Fruit fly (Drosophila melanogaster) whole organism, wandering third instar larva: ENCODE data around the gene grnd.

Experiments
- HLH106 ChIP-seq: fragments of 200-800 bp; optimal IDR thresholded peaks from 3 replicates; lab custom pipeline; 2019; ENCODE audit warnings: missing biosample characterization, mild to moderate bottlenecking, missing genetic modification characterization, moderate library complexity
- Myc ChIP-seq: fragments of >200 bp; optimal IDR thresholded peaks from 2 replicates; lab custom pipeline; 2017
- OdsH ChIP-seq: fragments of 200-800 bp; sonication (Bioruptor generic); optimal IDR thresholded peaks from 2 replicates; lab custom pipeline; 2016; ENCODE audit warnings: missing biosample characterization, mild to moderate bottlenecking, missing genetic modification characterization
- Sp1 ChIP-seq: fragments of 200-800 bp; sonication (Bioruptor generic); optimal IDR thresholded peaks from 3 replicates; lab custom pipeline; 2019; ENCODE audit warnings: missing biosample characterization, mild to moderate bottlenecking, missing genetic modification characterization, moderate library complexity
- Vsx2 ChIP-seq: fragments of 200-300, 225-300 bp; sonication (Bioruptor generic); optimal IDR thresholded peaks from 2 replicates; lab custom pipeline; 2018; ENCODE audit warnings: missing biosample characterization, missing genetic modification characterization; ENCODE audit not compliant: partially characterized antibody
- br ChIP-seq: fragments of 200-800 bp; sonication (Bioruptor generic); optimal IDR thresholded peaks from 2 replicates; lab custom pipeline; 2016; ENCODE audit warnings: missing biosample characterization, missing genetic modification characterization
- foxo ChIP-seq, 2 experiments: fragments of 200-800 bp; sonication (Bioruptor generic); optimal IDR thresholded peaks; 2 replicates in 1 of 2; 3 replicates in 1 of 2; lab custom pipeline; 2016 to 2017; ENCODE audit warnings: missing biosample characterization in 2 of 2, missing genetic modification characterization in 2 of 2
- h ChIP-seq: fragments of 200-800 bp; sonication (Bioruptor generic); optimal IDR thresholded peaks from 3 replicates; lab custom pipeline; 2016; ENCODE audit warnings: missing biosample characterization, mild to moderate bottlenecking, missing genetic modification characterization
- psq ChIP-seq: fragments of 200-800 bp; sonication (Bioruptor generic); optimal IDR thresholded peaks from 3 replicates; lab custom pipeline; 2017; ENCODE audit warnings: missing biosample characterization, mild to moderate bottlenecking, missing genetic modification characterization, moderate library complexity

DNA sequence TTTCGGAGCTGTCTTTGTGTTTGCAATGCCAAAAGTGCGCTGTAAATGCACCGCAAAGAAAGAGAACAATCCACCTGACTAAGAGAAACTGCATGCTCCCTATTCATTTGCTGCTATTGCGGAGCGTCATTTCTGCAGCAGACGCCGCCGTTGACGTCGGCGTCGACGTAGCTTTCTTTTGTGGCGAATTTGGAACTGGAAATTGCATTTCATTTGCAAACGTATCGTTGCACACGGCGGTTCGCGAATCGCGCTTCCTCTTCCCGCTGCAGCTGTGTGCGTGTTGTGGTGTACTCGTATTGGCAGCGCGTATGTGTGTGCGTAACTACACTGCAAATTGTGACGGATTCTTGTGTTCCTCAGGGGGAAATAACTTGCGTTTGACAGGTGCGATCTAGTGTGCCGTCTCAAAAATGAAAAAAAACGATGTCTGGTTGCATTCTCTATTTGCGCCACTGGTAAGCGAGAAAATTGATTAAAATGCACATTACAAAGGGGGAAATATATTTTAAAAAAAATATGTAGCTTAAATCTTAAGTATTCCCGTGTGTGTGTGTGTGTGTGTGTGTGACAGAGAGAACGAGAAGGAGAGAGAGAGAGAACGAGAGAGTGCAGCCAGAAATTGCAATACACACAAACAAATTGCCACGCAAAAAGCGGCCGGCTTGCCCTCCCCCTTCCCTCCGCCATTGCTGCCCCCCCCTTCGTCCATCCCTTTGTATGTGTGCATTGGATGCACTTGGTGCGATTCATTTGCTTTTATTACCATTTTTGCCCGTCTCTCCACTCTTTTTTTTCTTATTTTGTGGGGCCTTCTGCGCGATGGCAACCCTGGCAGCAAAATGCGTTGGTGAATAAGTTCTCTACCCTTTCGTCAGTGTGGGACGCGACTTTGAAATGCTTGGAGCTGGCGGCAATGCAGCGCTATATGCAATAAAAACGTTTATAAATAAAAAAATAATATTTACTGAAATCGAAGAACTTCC, 29.4 kb upstream of the grnd start:
- peak in 1 of 2 experiments; percentile 33 for TF ChIP-seq foxo (GFP tag; optimal IDR thresholded peaks at IDR 0.05; lab: Kevin White, UChicago)
- TF ChIP-seq br (GFP tag; lab: Kevin White, UChicago) = no peak
- peak; percentile 77 for TF ChIP-seq Sp1
- TF ChIP-seq psq (GFP tag; lab: Kevin White, UChicago) = peak; percentile 78
- TF ChIP-seq h (GFP tag; lab: Kevin White, UChicago) = no peak
- TF ChIP-seq Myc (lab: Kevin White, UChicago) = no peak
- TF ChIP-seq Vsx2 (GFP tag; lab: Kevin White, UChicago) = peak; percentile 36
- peak; percentile 35 for TF ChIP-seq HLH106 (tag; lab: Kevin White, UChicago)
- TF ChIP-seq OdsH = peak; percentile 32
